Fruit fly (Drosophila melanogaster) whole organism, embryonic: ENCODE measurements around the gene Prp39.
A peak's percentile ranks its signal among the peaks of the same experiment; 100 is the strongest.

ENCODE experiments used
- Awh ChIP-seq: fragments of 200-800 bp; sonication (Bioruptor generic); IDR thresholded peaks from 2 replicates; pipeline ENCODE4, ENCODE4 v1.3.6; 2022; ENCODE audit warnings: missing biosample characterization, missing genetic modification characterization
- CG10654 ChIP-seq: fragments of 200-800 bp; sonication (Bioruptor generic); optimal IDR thresholded peaks from 2 replicates; lab custom pipeline; 2016; ENCODE audit warnings: missing biosample characterization, missing genetic modification characterization
- CG10959 ChIP-seq: fragments of 200-800 bp; sonication (Bioruptor generic); IDR thresholded peaks from 2 replicates; pipeline ENCODE4 v1.3.6; 2022; ENCODE audit warnings: missing biosample characterization, missing genetic modification characterization
- CG11723 ChIP-seq: fragments of 200-800 bp; sonication (Bioruptor generic); optimal IDR thresholded peaks from 2 replicates; lab custom pipeline; 2017; ENCODE audit warnings: missing biosample characterization, mild to moderate bottlenecking, missing genetic modification characterization
- CG1233 ChIP-seq: fragments of 200-800 bp; sonication (Bioruptor generic); optimal IDR thresholded peaks from 4 replicates; lab custom pipeline; 2018; ENCODE audit warnings: missing biosample characterization, mild to moderate bottlenecking, missing genetic modification characterization
- CG14050 ChIP-seq: fragments of 200-800 bp; sonication (Bioruptor generic); IDR thresholded peaks from 3 replicates; pipeline ENCODE4 v1.3.6; 2022; ENCODE audit warnings: missing biosample characterization, missing genetic modification characterization
- CG1603 ChIP-seq: fragments of 200-800 bp; sonication (Bioruptor generic); optimal IDR thresholded peaks from 2 replicates; lab custom pipeline; 2019; ENCODE audit warnings: missing biosample characterization, mild to moderate bottlenecking, missing genetic modification characterization, moderate library complexity
- CG17612 ChIP-seq: fragments of 200-800 bp; sonication (Bioruptor generic); IDR thresholded peaks from 2 replicates; pipeline ENCODE4 v1.3.6; 2022; ENCODE audit warnings: missing biosample characterization, missing genetic modification characterization
- CG18262 ChIP-seq: fragments of 200-800 bp; optimal IDR thresholded peaks from 3 replicates; lab custom pipeline; 2019; ENCODE audit warnings: missing biosample characterization, mild to moderate bottlenecking, missing genetic modification characterization, moderate library complexity
- CG1832 ChIP-seq: fragments of 200-800 bp; sonication (Bioruptor generic); optimal IDR thresholded peaks from 2 replicates; lab custom pipeline; 2017; ENCODE audit warnings: missing biosample characterization, mild to moderate bottlenecking, missing genetic modification characterization, inconsistent platforms
- CG2129 ChIP-seq: fragments of 200-800 bp; sonication (Bioruptor generic); IDR thresholded peaks from 2 replicates; pipeline ENCODE4 v1.3.6; 2022; ENCODE audit warnings: missing biosample characterization, missing genetic modification characterization; ENCODE audit not compliant: partially characterized antibody
- CG3995 ChIP-seq: fragments of 200-800 bp; sonication (Bioruptor generic); optimal IDR thresholded peaks from 3 replicates; lab custom pipeline; 2016; ENCODE audit warnings: missing biosample characterization, missing genetic modification characterization
- CG4730 ChIP-seq: fragments of 200-800 bp; sonication (Bioruptor generic); IDR thresholded peaks from 2 replicates; pipeline ENCODE4 v1.3.6; 2022; ENCODE audit warnings: missing biosample characterization, missing genetic modification characterization
- CG5245 ChIP-seq: fragments of 200-800 bp; sonication (Bioruptor generic); optimal IDR thresholded peaks from 3 replicates; lab custom pipeline; 2016; ENCODE audit warnings: missing biosample characterization, missing genetic modification characterization
- CG8281 ChIP-seq: fragments of 200-800 bp; sonication (Bioruptor generic); optimal IDR thresholded peaks from 2 replicates; lab custom pipeline; 2018; ENCODE audit warnings: missing biosample characterization, mild to moderate bottlenecking, missing genetic modification characterization, moderate library complexity
- CG8765 ChIP-seq: fragments of 200-800 bp; sonication (Bioruptor generic); IDR thresholded peaks from 2 replicates; pipeline ENCODE4 v1.3.6; 2022; ENCODE audit warnings: missing biosample characterization, missing genetic modification characterization
- CG9215 ChIP-seq: fragments of 200-800 bp; sonication (Bioruptor generic); IDR thresholded peaks from 2 replicates; pipeline ENCODE4 v1.3.6; 2022; ENCODE audit warnings: missing biosample characterization, missing genetic modification characterization
- Camta ChIP-seq: fragments of 200-800 bp; sonication (Bioruptor generic); optimal IDR thresholded peaks from 2 replicates; lab custom pipeline; 2016; ENCODE audit warnings: missing biosample characterization, missing genetic modification characterization
- Dip2 ChIP-seq: fragments of 200-800 bp; sonication (Bioruptor generic); IDR thresholded peaks from 2 replicates; pipeline ENCODE4 v1.3.6; 2022; ENCODE audit warnings: missing biosample characterization, missing genetic modification characterization
- GATAe ChIP-seq: fragments of 200-800 bp; sonication (Bioruptor generic); conservative IDR thresholded peaks from 2 replicates; pipeline ENCODE4 v1.3.6; 2022; ENCODE audit warnings: missing biosample characterization, missing genetic modification characterization
- HmgD ChIP-seq: fragments of 200-800 bp; sonication (Bioruptor generic); optimal IDR thresholded peaks from 3 replicates; lab custom pipeline; 2016; ENCODE audit warnings: missing biosample characterization, missing genetic modification characterization
- Hmx ChIP-seq: fragments of 200-800 bp; sonication (Bioruptor generic); optimal IDR thresholded peaks from 2 replicates; lab custom pipeline; 2016; ENCODE audit warnings: missing biosample characterization, missing genetic modification characterization
- Lhr ChIP-seq: fragments of 200-800 bp; sonication (Bioruptor generic); optimal IDR thresholded peaks from 3 replicates; lab custom pipeline; 2017; ENCODE audit warnings: mild to moderate bottlenecking, missing biosample characterization, missing genetic modification reagents, missing genetic modification characterization
- Mrtf ChIP-seq: fragments of 200-800 bp; sonication (Bioruptor generic); IDR thresholded peaks from 3 replicates; pipeline ENCODE4 v1.3.6; 2022; ENCODE audit warnings: missing biosample characterization, missing genetic modification characterization
- Myb ChIP-seq: fragments of 200-800 bp; sonication (Bioruptor generic); optimal IDR thresholded peaks from 2 replicates; lab custom pipeline; 2016; ENCODE audit warnings: missing biosample characterization, missing genetic modification characterization
- TFAM ChIP-seq: fragments of 200-800 bp; sonication (Bioruptor generic); optimal IDR thresholded peaks from 2 replicates; lab custom pipeline; 2017; ENCODE audit warnings: missing biosample characterization, missing genetic modification characterization, inconsistent platforms
- Taf1 ChIP-seq: fragments of 200-800 bp; sonication (Bioruptor generic); IDR thresholded peaks from 2 replicates; pipeline ENCODE4 v1.3.6; 2022; ENCODE audit warnings: missing biosample characterization, missing genetic modification characterization
- bbx ChIP-seq: fragments of 200-800 bp; sonication (Bioruptor generic); IDR thresholded peaks from 2 replicates; pipeline ENCODE4 v1.3.6; 2022; ENCODE audit warnings: missing biosample characterization, missing genetic modification characterization; ENCODE audit not compliant: partially characterized antibody
- bowl ChIP-seq: fragments of 200-800 bp; sonication (Bioruptor generic); IDR thresholded peaks from 2 replicates; pipeline ENCODE4 v1.3.6; 2022; ENCODE audit warnings: missing biosample characterization, missing genetic modification characterization
- bsh ChIP-seq, 2 experiments: fragments of 200-800 bp; sonication (Bioruptor generic); optimal IDR thresholded peaks; 2 replicates each; lab custom pipeline; 2017 to 2018; ENCODE audit warnings: mild to moderate bottlenecking in 2 of 2, missing biosample characterization in 2 of 2, missing genetic modification characterization in 2 of 2, moderate library complexity in 1 of 2
- caup ChIP-seq: fragments of 200-800 bp; sonication (Bioruptor generic); optimal IDR thresholded peaks from 3 replicates; lab custom pipeline; 2017; ENCODE audit warnings: missing biosample characterization, mild to moderate bottlenecking, missing genetic modification characterization, moderate library complexity; ENCODE audit not compliant: severe bottlenecking
- dimm ChIP-seq: fragments of 200-800 bp; sonication (Bioruptor generic); IDR thresholded peaks from 2 replicates; pipeline ENCODE4 v1.3.6; 2022; ENCODE audit warnings: missing biosample characterization, missing genetic modification characterization
- dm ChIP-seq: fragments of 200-800 bp; sonication (Bioruptor generic); optimal IDR thresholded peaks from 3 replicates; lab custom pipeline; 2016; ENCODE audit warnings: missing biosample characterization, missing genetic modification characterization
- fd96Cb ChIP-seq: fragments of 200-800 bp; sonication (Bioruptor generic); optimal IDR thresholded peaks from 2 replicates; lab custom pipeline; 2018; ENCODE audit warnings: missing biosample characterization, mild to moderate bottlenecking, missing genetic modification characterization, moderate library complexity
- gsb-n ChIP-seq: fragments of 200-800 bp; sonication (Bioruptor generic); optimal IDR thresholded peaks from 3 replicates; lab custom pipeline; 2018; ENCODE audit warnings: missing biosample characterization, mild to moderate bottlenecking, missing genetic modification characterization
- h ChIP-seq: fragments of >200 bp; optimal IDR thresholded peaks from 2 replicates; lab custom pipeline; 2017
- jing ChIP-seq: fragments of 200-800 bp; sonication (Bioruptor generic); optimal IDR thresholded peaks from 2 replicates; lab custom pipeline; 2018; ENCODE audit warnings: missing biosample characterization, mild to moderate bottlenecking, missing genetic modification characterization
- lab ChIP-seq: fragments of 200-800 bp; sonication (Bioruptor generic); optimal IDR thresholded peaks from 3 replicates; lab custom pipeline; 2017; ENCODE audit warnings: missing biosample characterization, missing genetic modification characterization, mild to moderate bottlenecking, moderate library complexity, missing genetic modification reagents
- mld ChIP-seq: fragments of 200-800 bp; sonication (Bioruptor generic); IDR thresholded peaks from 3 replicates; pipeline ENCODE4 v1.3.6; 2022; ENCODE audit warnings: missing biosample characterization, missing genetic modification characterization; ENCODE audit not compliant: partially characterized antibody
- odd ChIP-seq: fragments of 200-800 bp; sonication (Bioruptor generic); optimal IDR thresholded peaks from 2 replicates; lab custom pipeline; 2017; ENCODE audit warnings: missing biosample characterization, mild to moderate bottlenecking, missing genetic modification characterization
- pan ChIP-seq, 4 experiments: fragments of >200 bp in 3 of 4; fragments of 200-800 bp in 1 of 4; sonication (Bioruptor generic) in 1 of 4; optimal IDR thresholded peaks in 3 of 4; IDR thresholded peaks in 1 of 4; 2 replicates each; pipeline versions ENCODE4 v1.3.6 to Lab custom; 2017 to 2022; ENCODE audit warnings: missing biosample characterization in 2 of 4, missing genetic modification characterization in 2 of 4, mixed read lengths in 1 of 4
- peb ChIP-seq: fragments of 200-800 bp; sonication (Bioruptor generic); IDR thresholded peaks from 2 replicates; pipeline ENCODE4 v1.3.6; 2022; ENCODE audit warnings: missing biosample characterization, missing genetic modification characterization
- pfk ChIP-seq: fragments of 200-800 bp; sonication (Bioruptor generic); optimal IDR thresholded peaks from 2 replicates; lab custom pipeline; 2018; ENCODE audit warnings: missing biosample characterization, mild to moderate bottlenecking, missing genetic modification characterization, moderate library complexity
- pho ChIP-seq: fragments of 200-800 bp; sonication (Bioruptor generic); optimal IDR thresholded peaks from 2 replicates; lab custom pipeline; 2016; ENCODE audit warnings: missing biosample characterization, missing genetic modification characterization
- slp2 ChIP-seq: fragments of 200-800 bp; sonication (Bioruptor generic); optimal IDR thresholded peaks from 2 replicates; lab custom pipeline; 2016; ENCODE audit warnings: missing biosample characterization, missing genetic modification characterization
- sr ChIP-seq: fragments of 200-800 bp; sonication (Bioruptor generic); IDR thresholded peaks from 3 replicates; pipeline ENCODE4 v1.3.6; 2022; ENCODE audit warnings: missing biosample characterization, missing genetic modification characterization
- tna ChIP-seq: fragments of 200-800 bp; sonication (Bioruptor generic); IDR thresholded peaks from 2 replicates; pipeline ENCODE4 v1.3.6; 2022; ENCODE audit warnings: missing biosample characterization, missing genetic modification characterization; ENCODE audit not compliant: partially characterized antibody
- ttk ChIP-seq: fragments of 200-800 bp; sonication (Bioruptor generic); IDR thresholded peaks from 2 replicates; pipeline ENCODE4 v2.1.2; 2022; ENCODE audit warnings: missing biosample characterization, missing genetic modification characterization
- usp ChIP-seq: fragments of >200 bp; optimal IDR thresholded peaks from 2 replicates; lab custom pipeline; 2017; ENCODE audit warnings: missing biosample characterization, missing genetic modification characterization

Prp39 gene

dm6 chr3R:28831626-28832267 lies 19.8 kb downstream of the Prp39 start, which contains the start of gene WASp (continued):
- TF ChIP-seq pan (optimal IDR thresholded peaks at IDR 0.05; lab: Kevin White, UChicago) (no peak), pan (GFP tag; optimal IDR thresholded peaks at IDR 0.05 in 1 of 2, IDR thresholded peaks at IDR 0.05 in 1 of 2) (peak in 1 of 2 experiments; percentile 65), CG8765 (GFP tag; lab: Robert Waterston, UW) (peak; percentile 42; the same call in 1 of the 2 replicates), CG3995 (peak; percentile 69), CG10959 (GFP tag; lab: Robert Waterston, UW) (no peak), peb (GFP tag; lab: Robert Waterston, UW) (0 out of 2 replicates have a peak, but pooled peaks have one; percentile 8), tna (GFP tag; lab: Robert Waterston, UW) (no peak), CG1832 (GFP tag; lab: Kevin White, UChicago) (no peak), sr (GFP tag; lab: Robert Waterston, UW) (peak; percentile 63; the same call in 2 of the 3 replicates), slp2 (GFP tag; lab: Kevin White, UChicago) (peak; percentile 78), Camta (peak; percentile 77), Taf1 (GFP tag; lab: Robert Waterston, UW) (no peak), GATAe (GFP tag; lab: Robert Waterston, UW) (0 out of 2 replicates have a peak, but pooled peaks have one; percentile 47), CG2129 (GFP tag; lab: Robert Waterston, UW) (no peak), bsh (GFP tag; optimal IDR thresholded peaks at IDR 0.05; lab: Kevin White, UChicago) (peak; percentile 35 to 53), lab (GFP tag; lab: Kevin White, UChicago) (peak; percentile 81), CG1233 (GFP tag; lab: Kevin White, UChicago) (peak; percentile 43), TFAM (GFP tag; lab: Kevin White, UChicago) (no peak), fd96Cb (tag; lab: Kevin White, UChicago) (peak; percentile 13), dm (GFP tag; lab: Kevin White, UChicago) (peak; percentile 81), CG10654 (GFP tag; lab: Kevin White, UChicago) (peak; percentile 55), Mrtf (GFP tag; lab: Robert Waterston, UW) (no peak; the same call in 2 of the 3 replicates), CG9215 (no peak), CG14050 (GFP tag; lab: Robert Waterston, UW) (peak; percentile 50; the same call in 2 of the 3 replicates), CG17612 (GFP tag; lab: Robert Waterston, UW) (0 out of 2 replicates have a peak, but pooled peaks have one; percentile 6), caup (GFP tag; lab: Kevin White, UChicago) (peak; percentile 81), Myb (GFP tag; lab: Kevin White, UChicago) (peak; percentile 91), h (no peak), CG5245 (GFP tag; lab: Kevin White, UChicago) (peak; percentile 20), CG11723 (GFP tag; lab: Kevin White, UChicago) (no peak), bbx (peak; percentile 57), CG4730 (peak; percentile 50), HmgD (GFP tag; lab: Kevin White, UChicago) (peak; percentile 66), Dip2 (GFP tag; lab: Robert Waterston, UW) (no peak), ttk (GFP tag; lab: Robert Waterston, UW) (peak; percentile 67), Lhr (GFP tag; lab: Kevin White, UChicago) (peak; percentile 89), Hmx (no peak), pfk (GFP tag; lab: Kevin White, UChicago) (peak; percentile 14), odd (no peak), Awh (GFP tag; lab: Robert Waterston, UW) (0 out of 2 replicates have a peak, but pooled peaks have one; percentile 43), bowl (GFP tag; lab: Robert Waterston, UW) (peak; percentile 40; the same call in 1 of the 2 replicates), dimm (GFP tag; lab: Robert Waterston, UW) (no peak), pho (GFP tag; lab: Kevin White, UChicago) (peak; percentile 83), mld (GFP tag; lab: Robert Waterston, UW) (no peak), CG18262 (tag; lab: Kevin White, UChicago) (no peak), usp (GFP tag; lab: Kevin White, UChicago) (no peak), CG8281 (tag; lab: Kevin White, UChicago) (no peak), jing (GFP tag; lab: Kevin White, UChicago) (no peak), CG1603 (tag; lab: Kevin White, UChicago) (no peak), gsb-n (tag; lab: Kevin White, UChicago) (no peak)
